Worm (Caenorhabditis elegans): ENCODE measurements around the gene F55E10.2.

ce11 chrX:8340393-8340792, at the start of gene F55E10.2:
- TF ChIP-seq ztf-11 (tag; optimal IDR thresholded peaks at IDR 0.05) = no peak
- TF ChIP-seq ceh-9 (tag; optimal IDR thresholded peaks at IDR 0.05) = no peak
- TF ChIP-seq aly-2 (tag; optimal IDR thresholded peaks at IDR 0.05) = no peak
- no peak for TF ChIP-seq ama-1 (optimal IDR thresholded peaks at IDR 0.05)
- no peak for TF ChIP-seq nfya-1 (tag; optimal IDR thresholded peaks at IDR 0.05; ENCODE audit: insufficient read depth)
- no peak for TF ChIP-seq nhr-28 (tag; optimal IDR thresholded peaks at IDR 0.05)
- no peak for TF ChIP-seq nhr-237 (tag; optimal IDR thresholded peaks at IDR 0.05)
- TF ChIP-seq mml-1 (tag; optimal IDR thresholded peaks at IDR 0.05) = no peak
- no peak for TF ChIP-seq nhr-77 (tag; optimal IDR thresholded peaks at IDR 0.05)
- TF ChIP-seq sea-2 (GFP tag; optimal IDR thresholded peaks at IDR 0.05) = no peak
- no peak for TF ChIP-seq fkh-10 (GFP tag; optimal IDR thresholded peaks at IDR 0.05)
- no peak for TF ChIP-seq ceh-82 (tag; optimal IDR thresholded peaks at IDR 0.05)

Data from whole organism, L3 larva.